Worm (Caenorhabditis elegans): ENCODE data around the gene sws-1.
A peak's percentile ranks its signal among the peaks of the same experiment; 100 is the strongest.

The sws-1 gene

ce11 chrV:18967479-18968056 is 13.7 kb downstream of the sws-1 start, which contains the start of gene Y39B6A.43 (continued):
- TF ChIP-seq lin-29 (GFP tag; IDR thresholded peaks at IDR 0.05) (peak; percentile 96), dve-1 (tag; optimal IDR thresholded peaks at IDR 0.05; ENCODE audit: insufficient read depth) (peak; percentile 99), nhr-6 (tag; optimal IDR thresholded peaks at IDR 0.05) (peak; percentile 94), nhr-42 (GFP tag; IDR thresholded peaks at IDR 0.05) (peak; percentile 96), nhr-111 (GFP tag; optimal IDR thresholded peaks at IDR 0.05) (peak; percentile 34), lin-38 (GFP tag; IDR thresholded peaks at IDR 0.05) (peak; percentile 100), mdt-29 (GFP tag; IDR thresholded peaks at IDR 0.05) (peak; percentile 95), lin-15B (tag; optimal IDR thresholded peaks at IDR 0.05) (peak; percentile 94), snpc-1.2 (GFP tag; IDR thresholded peaks at IDR 0.05) (peak; percentile 86), R02D3.7 (tag; optimal IDR thresholded peaks at IDR 0.05) (no peak), zfp-3 (GFP tag; conservative IDR thresholded peaks at IDR 0.05) (peak; percentile 97), php-3 (GFP tag; IDR thresholded peaks at IDR 0.05) (peak; percentile 81), hif-1 (tag; optimal IDR thresholded peaks at IDR 0.05) (peak; percentile 53 to 91), ZK546.5 (tag; optimal IDR thresholded peaks at IDR 0.05) (peak in 1 of 2 experiments; percentile 68), fkh-10 (GFP tag; optimal IDR thresholded peaks at IDR 0.05) (peak; percentile 78), T26A8.4 (GFP tag; IDR thresholded peaks at IDR 0.05) (peak; percentile 97), gei-8 (GFP tag; optimal IDR thresholded peaks at IDR 0.05) (peak; percentile 24), ceh-82 (tag; optimal IDR thresholded peaks at IDR 0.05) (no peak), saeg-2 (GFP tag; IDR thresholded peaks at IDR 0.05) (peak; percentile 92), spr-3 (GFP tag; optimal IDR thresholded peaks at IDR 0.05) (peak; percentile 95), ama-1 (optimal IDR thresholded peaks at IDR 0.05) (peak; percentile 80), madf-9 (GFP tag; conservative IDR thresholded peaks at IDR 0.05) (peak; percentile 93), nhr-28 (tag; optimal IDR thresholded peaks at IDR 0.05) (peak; percentile 91), duxl-1 (tag; optimal IDR thresholded peaks at IDR 0.05; ENCODE audit: poor library complexity) (peak; percentile 96), Y75B8A.6 (GFP tag; IDR thresholded peaks at IDR 0.05) (peak; percentile 87)

ce11 chrV:18960072-18960471 is 21.2 kb downstream of the sws-1 start, which contains the start of gene ztf-20:
Gene ztf-20, minus strand, starts transcription at chrV:18960172.
- TF ChIP-seq lin-39 (tag; optimal IDR thresholded peaks at IDR 0.05) (no peak), nhr-102 (tag; optimal IDR thresholded peaks at IDR 0.05) (no peak), dmd-6 (GFP tag; IDR thresholded peaks at IDR 0.05) (no peak), fkh-10 (GFP tag; optimal IDR thresholded peaks at IDR 0.05) (no peak), lin-13 (GFP tag; optimal IDR thresholded peaks at IDR 0.05) (no peak), jun-1 (tag; optimal IDR thresholded peaks at IDR 0.05) (no peak)

- TF ChIP-seq egl-43 (GFP tag; IDR thresholded peaks at IDR 0.05) (no peak), tra-1 (GFP tag; IDR thresholded peaks at IDR 0.05) (no peak), ceh-32 (tag; optimal IDR thresholded peaks at IDR 0.05; ENCODE audit: poor library complexity) (no peak), ZK337.2 (GFP tag; IDR thresholded peaks at IDR 0.05) (no peak), zfp-2 (tag; optimal IDR thresholded peaks at IDR 0.05) (no peak), unc-130 (GFP tag; optimal IDR thresholded peaks at IDR 0.05) (no peak), F37D6.2 (tag; optimal IDR thresholded peaks at IDR 0.05) (no peak), daf-16 (GFP tag; optimal IDR thresholded peaks at IDR 0.05) (no peak), daf-16 (tag; optimal IDR thresholded peaks at IDR 0.05) (peak; percentile 88), nhr-6 (tag; optimal IDR thresholded peaks at IDR 0.05) (no peak), dve-1 (tag; optimal IDR thresholded peaks at IDR 0.05; ENCODE audit: insufficient read depth) (peak; percentile 38), zfp-3 (GFP tag; conservative IDR thresholded peaks at IDR 0.05) (no peak), saeg-2 (GFP tag; IDR thresholded peaks at IDR 0.05) (no peak), ztf-7 (tag; optimal IDR thresholded peaks at IDR 0.05) (no peak), duxl-1 (tag; optimal IDR thresholded peaks at IDR 0.05; ENCODE audit: poor library complexity) (no peak), egl-27 (tag; optimal IDR thresholded peaks at IDR 0.05) (no peak), ceh-62 (tag; optimal IDR thresholded peaks at IDR 0.05) (no peak), nhr-28 (tag; optimal IDR thresholded peaks at IDR 0.05) (peak; percentile 41), sdz-12 (GFP tag; optimal IDR thresholded peaks at IDR 0.05) (no peak), F44E2.7 (GFP tag; IDR thresholded peaks at IDR 0.05) (no peak), ceh-44 (GFP tag; IDR thresholded peaks at IDR 0.05) (no peak), lin-39 (tag; optimal IDR thresholded peaks at IDR 0.05) (no peak), mes-2 (tag; optimal IDR thresholded peaks at IDR 0.05; ENCODE audit: poor library complexity, severe bottlenecking) (no peak), snpc-1.2 (GFP tag; IDR thresholded peaks at IDR 0.05) (no peak), lin-13 (GFP tag; optimal IDR thresholded peaks at IDR 0.05) (no peak)
These were observed 23.9 kb downstream of the sws-1 start, which contains the start of gene hrg-10 for ce11 chrV:18957267-18957843. Gene hrg-10, minus strand, starts transcription at chrV:18957317.

All from whole organism, L4 larva.